Worm (Caenorhabditis elegans): ENCODE measurements around the gene sap-49.

Gene sap-49

ce11 chrII:8028246-8028694 lies 7.3 kb downstream of the sap-49 start (continued):
- TF ChIP-seq peb-1 (tag; optimal IDR thresholded peaks at IDR 0.05) = no peak
- peak; percentile 53 for TF ChIP-seq nhr-6 (tag; optimal IDR thresholded peaks at IDR 0.05)
- peak; percentile 45 for TF ChIP-seq ztf-4 (tag; optimal IDR thresholded peaks at IDR 0.05)
- no peak for TF ChIP-seq nhr-23 (tag; optimal IDR thresholded peaks at IDR 0.05)
- TF ChIP-seq lsy-2 (tag; optimal IDR thresholded peaks at IDR 0.05) = peak; percentile 60 to 79
- no peak for TF ChIP-seq mbf-1 (tag; optimal IDR thresholded peaks at IDR 0.05)
- TF ChIP-seq ztf-11 (tag; optimal IDR thresholded peaks at IDR 0.05) = no peak

ce11 chrII:8027663-8028062 lies 7.9 kb downstream of the sap-49 start, which contains the start of gene swsn-7:
swsn-7 (minus strand) TSS chrII:8027763.
- TF ChIP-seq ztf-11 (tag; optimal IDR thresholded peaks at IDR 0.05) = no peak
- no peak for TF ChIP-seq lsy-2 (tag; optimal IDR thresholded peaks at IDR 0.05)
- TF ChIP-seq peb-1 (tag; optimal IDR thresholded peaks at IDR 0.05) = no peak
- no peak for TF ChIP-seq unc-55 (GFP tag; optimal IDR thresholded peaks at IDR 0.05)
- TF ChIP-seq egl-27 (tag; optimal IDR thresholded peaks at IDR 0.05) = no peak
- TF ChIP-seq nhr-11 (tag; optimal IDR thresholded peaks at IDR 0.05) = no peak
- no peak for TF ChIP-seq zag-1 (tag; optimal IDR thresholded peaks at IDR 0.05)
- no peak for TF ChIP-seq ztf-4 (tag; optimal IDR thresholded peaks at IDR 0.05)

ce11 chrII:8022461-8022860 lies 13.1 kb downstream of the sap-49 start, which contains the start of gene hda-2:
hda-2 (minus strand) TSS chrII:8022561.
- TF ChIP-seq F13H6.1 (tag; optimal IDR thresholded peaks at IDR 0.05) (no peak), ama-1 (optimal IDR thresholded peaks at IDR 0.05) (no peak), skn-1 (tag; optimal IDR thresholded peaks at IDR 0.05) (no peak), nhr-10 (tag; optimal IDR thresholded peaks at IDR 0.05) (no peak), dmd-4 (tag; optimal IDR thresholded peaks at IDR 0.05) (no peak), snpc-4 (tag; optimal IDR thresholded peaks at IDR 0.05) (no peak), ztf-4 (tag; optimal IDR thresholded peaks at IDR 0.05) (no peak), ceh-16 (tag; optimal IDR thresholded peaks at IDR 0.05) (no peak), ceh-82 (tag; optimal IDR thresholded peaks at IDR 0.05) (no peak), C34F6.9 (tag; optimal IDR thresholded peaks at IDR 0.05) (no peak), zag-1 (tag; optimal IDR thresholded peaks at IDR 0.05) (no peak), nhr-12 (tag; optimal IDR thresholded peaks at IDR 0.05) (no peak), lin-11 (tag; optimal IDR thresholded peaks at IDR 0.05) (no peak), mab-5 (tag; optimal IDR thresholded peaks at IDR 0.05) (no peak)

ce11 chrII:8020580-8021044 lies 15.0 kb downstream of the sap-49 start:
- TF ChIP-seq nhr-25 (tag; optimal IDR thresholded peaks at IDR 0.05) (peak; percentile 36), aly-2 (tag; optimal IDR thresholded peaks at IDR 0.05) (no peak), mbf-1 (tag; optimal IDR thresholded peaks at IDR 0.05) (no peak), crh-2 (tag; optimal IDR thresholded peaks at IDR 0.05) (no peak), peb-1 (tag; optimal IDR thresholded peaks at IDR 0.05) (no peak), F13H6.1 (tag; optimal IDR thresholded peaks at IDR 0.05) (peak; percentile 15), mab-5 (tag; optimal IDR thresholded peaks at IDR 0.05) (no peak), nhr-11 (tag; optimal IDR thresholded peaks at IDR 0.05) (no peak), elt-3 (tag; optimal IDR thresholded peaks at IDR 0.05) (no peak), nhr-129 (tag; optimal IDR thresholded peaks at IDR 0.05) (no peak), blmp-1 (tag; optimal IDR thresholded peaks at IDR 0.05; ENCODE audit: insufficient read depth) (peak; percentile 14), sma-3 (GFP tag; optimal IDR thresholded peaks at IDR 0.05) (peak; percentile 60), ztf-4 (tag; optimal IDR thresholded peaks at IDR 0.05) (peak; percentile 58)

ce11 chrII:8017380-8017779 lies 18.2 kb downstream of the sap-49 start, which contains the start of gene zyg-11:
zyg-11 (plus strand) TSS chrII:8017680.
- no peak for TF ChIP-seq gmeb-1 (tag; optimal IDR thresholded peaks at IDR 0.05)
- peak; percentile 49 for TF ChIP-seq unc-55 (GFP tag; optimal IDR thresholded peaks at IDR 0.05)

- no peak for TF ChIP-seq lin-11 (tag; optimal IDR thresholded peaks at IDR 0.05)
- TF ChIP-seq ztf-4 (tag; optimal IDR thresholded peaks at IDR 0.05) = peak; percentile 54
- TF ChIP-seq nhr-12 (tag; optimal IDR thresholded peaks at IDR 0.05) = no peak
- TF ChIP-seq mdl-1 (tag; optimal IDR thresholded peaks at IDR 0.05) = peak; percentile 82 to 86
- no peak for TF ChIP-seq unc-62 (GFP tag; optimal IDR thresholded peaks at IDR 0.05)
- peak; percentile 20 for TF ChIP-seq ama-1 (optimal IDR thresholded peaks at IDR 0.05)
- TF ChIP-seq blmp-1 (tag; optimal IDR thresholded peaks at IDR 0.05; ENCODE audit: insufficient read depth) = peak; percentile 65
- no peak for TF ChIP-seq nhr-237 (tag; optimal IDR thresholded peaks at IDR 0.05)
- peak; percentile 12 for TF ChIP-seq lin-13 (GFP tag; optimal IDR thresholded peaks at IDR 0.05)
- no peak for TF ChIP-seq zag-1 (tag; optimal IDR thresholded peaks at IDR 0.05)
- TF ChIP-seq lin-39 (tag; optimal IDR thresholded peaks at IDR 0.05) = no peak
- TF ChIP-seq nhr-6 (tag; optimal IDR thresholded peaks at IDR 0.05) = peak; percentile 51
- no peak for TF ChIP-seq R02D3.7 (tag; optimal IDR thresholded peaks at IDR 0.05)
- no peak for TF ChIP-seq nhr-11 (tag; optimal IDR thresholded peaks at IDR 0.05)
- peak; percentile 92 for TF ChIP-seq nhr-129 (tag; optimal IDR thresholded peaks at IDR 0.05)
- peak; percentile 83 for TF ChIP-seq crh-2 (tag; optimal IDR thresholded peaks at IDR 0.05)
- peak in 1 of 2 experiments; percentile 74 for TF ChIP-seq lsy-2 (tag; optimal IDR thresholded peaks at IDR 0.05)
- TF ChIP-seq ztf-1 (GFP tag; conservative IDR thresholded peaks at IDR 0.05) = no peak
- no peak for TF ChIP-seq elt-1 (tag; optimal IDR thresholded peaks at IDR 0.05)
- peak; percentile 49 for TF ChIP-seq C34F6.9 (tag; optimal IDR thresholded peaks at IDR 0.05)
- TF ChIP-seq peb-1 (tag; optimal IDR thresholded peaks at IDR 0.05) = no peak
- no peak for TF ChIP-seq ztf-11 (tag; optimal IDR thresholded peaks at IDR 0.05)
- no peak for TF ChIP-seq ceh-82 (tag; optimal IDR thresholded peaks at IDR 0.05)
- peak; percentile 98 for TF ChIP-seq sma-9 (GFP tag; optimal IDR thresholded peaks at IDR 0.05)
- TF ChIP-seq sma-9 (tag; optimal IDR thresholded peaks at IDR 0.05) = no peak
- no peak for TF ChIP-seq skn-1 (tag; optimal IDR thresholded peaks at IDR 0.05)
- no peak for TF ChIP-seq elt-3 (tag; optimal IDR thresholded peaks at IDR 0.05)
Measured at ce11 chrII:8016761-8017160, 18.8 kb downstream of the sap-49 start.
